Fruit fly (Drosophila melanogaster): ENCODE results near the gene Tengl3.

Tengl3 gene

dm6 chr2L:2199433-2199796 lies 38.6 kb downstream of the Tengl3 start:
- TF ChIP-seq Hr83 (GFP tag; optimal IDR thresholded peaks at IDR 0.05; ENCODE audit: poor library complexity, severe bottlenecking), result no peak
- TF ChIP-seq Hr78 (GFP tag; optimal IDR thresholded peaks at IDR 0.05), result no peak
- TF ChIP-seq woc (GFP tag; optimal IDR thresholded peaks at IDR 0.05), result no peak
- TF ChIP-seq tai (GFP tag; optimal IDR thresholded peaks at IDR 0.05), result no peak
- peak; percentile 62 for TF ChIP-seq Rel (GFP tag; optimal IDR thresholded peaks at IDR 0.05)
- no peak for TF ChIP-seq Rel (tag; optimal IDR thresholded peaks at IDR 0.05)
- peak in 1 of 2 experiments; percentile 11 for TF ChIP-seq dl (GFP tag; optimal IDR thresholded peaks at IDR 0.05; ENCODE audit: insufficient read depth in 1 of 2, partially characterized antibody in 2 of 2)

dm6 chr2L:2198613-2199432 lies 39.2 kb downstream of the Tengl3 start:
- TF ChIP-seq N (GFP tag; optimal IDR thresholded peaks at IDR 0.05) (no peak), ey (GFP tag; optimal IDR thresholded peaks at IDR 0.05) (peak; percentile 98), GATAd (GFP tag; optimal IDR thresholded peaks at IDR 0.05) (no peak), brk (GFP tag; optimal IDR thresholded peaks at IDR 0.05) (peak; percentile 90), dmrt93B (GFP tag; optimal IDR thresholded peaks at IDR 0.05) (peak; percentile 95), Abd-B (GFP tag; optimal IDR thresholded peaks at IDR 0.05) (no peak), woc (GFP tag; optimal IDR thresholded peaks at IDR 0.05) (peak; percentile 94), Jra (GFP tag; optimal IDR thresholded peaks at IDR 0.05) (peak; percentile 80), Hr83 (GFP tag; optimal IDR thresholded peaks at IDR 0.05; ENCODE audit: poor library complexity, severe bottlenecking) (peak; percentile 79), rgr (GFP tag; optimal IDR thresholded peaks at IDR 0.05) (peak; percentile 97), dl (GFP tag; optimal IDR thresholded peaks at IDR 0.05; ENCODE audit: insufficient read depth in 1 of 2, partially characterized antibody in 2 of 2) (peak; percentile 72 to 77), dsf (GFP tag; optimal IDR thresholded peaks at IDR 0.05; ENCODE audit: borderline replicate concordance) (peak; percentile 80), sage (GFP tag; optimal IDR thresholded peaks at IDR 0.05) (peak; percentile 96), lola (GFP tag; optimal IDR thresholded peaks at IDR 0.05) (no peak), sv (GFP tag; optimal IDR thresholded peaks at IDR 0.05) (peak; percentile 65), Mio (GFP tag; optimal IDR thresholded peaks at IDR 0.05) (peak; percentile 78), Dif (GFP tag; optimal IDR thresholded peaks at IDR 0.05; ENCODE audit: partially characterized antibody) (peak; percentile 92), Sp1 (GFP tag; optimal IDR thresholded peaks at IDR 0.05) (peak; percentile 95), psq (GFP tag; optimal IDR thresholded peaks at IDR 0.05) (peak; percentile 93), HLH106 (tag; optimal IDR thresholded peaks at IDR 0.05) (peak; percentile 95), tai (GFP tag; optimal IDR thresholded peaks at IDR 0.05) (peak; percentile 87), Vsx2 (GFP tag; optimal IDR thresholded peaks at IDR 0.05; ENCODE audit: partially characterized antibody) (peak; percentile 93), Dfd (GFP tag; optimal IDR thresholded peaks at IDR 0.05) (no peak), CrebA (GFP tag; optimal IDR thresholded peaks at IDR 0.05; ENCODE audit: borderline replicate concordance) (peak; percentile 90), Myc (optimal IDR thresholded peaks at IDR 0.05) (peak; percentile 3), Rel (GFP tag; optimal IDR thresholded peaks at IDR 0.05) (peak; percentile 90), Rel (tag; optimal IDR thresholded peaks at IDR 0.05) (peak; percentile 98), h (GFP tag; optimal IDR thresholded peaks at IDR 0.05) (peak; percentile 98), pan (optimal IDR thresholded peaks at IDR 0.05) (no peak), OdsH (GFP tag; optimal IDR thresholded peaks at IDR 0.05) (peak; percentile 97), CG9705 (GFP tag; optimal IDR thresholded peaks at IDR 0.05) (peak; percentile 75), Hr78 (GFP tag; optimal IDR thresholded peaks at IDR 0.05) (no peak), CG32264 (GFP tag; optimal IDR thresholded peaks at IDR 0.05) (peak; percentile 97), foxo (GFP tag; optimal IDR thresholded peaks at IDR 0.05) (peak; percentile 87 to 98), fru (GFP tag; optimal IDR thresholded peaks at IDR 0.05) (peak; percentile 98), jim (GFP tag; optimal IDR thresholded peaks at IDR 0.05) (no peak), usp (GFP tag; optimal IDR thresholded peaks at IDR 0.05) (no peak), br (GFP tag; optimal IDR thresholded peaks at IDR 0.05) (peak; percentile 97), Hnf4 (GFP tag; optimal IDR thresholded peaks at IDR 0.05) (peak; percentile 95)

Data from whole organism, wandering third instar larva.